Worm (Caenorhabditis elegans) whole organism, L2 larva: ENCODE results near the gene ZC204.13.

Source experiments
- ceh-82 ChIP-seq: fragments of 150-350 bp; optimal IDR thresholded peaks from 2 replicates; lab custom pipeline; 2014; ENCODE audit warnings: missing biosample characterization, missing genetic modification characterization
- lin-39 ChIP-seq: fragments of 150-350 bp; optimal IDR thresholded peaks from 2 replicates; lab custom pipeline; 2014; ENCODE audit warnings: missing biosample characterization, missing genetic modification reagents, missing genetic modification characterization
- nhr-10 ChIP-seq: sonication (generic microtip); optimal IDR thresholded peaks from 2 replicates; lab custom pipeline; 2017; ENCODE audit warnings: missing biosample characterization, missing genetic modification characterization
- nhr-11 ChIP-seq: fragments of 150-350 bp; optimal IDR thresholded peaks from 2 replicates; lab custom pipeline; 2014; ENCODE audit warnings: missing biosample characterization, missing genetic modification characterization

- TF ChIP-seq ceh-82: no peak
- no peak for TF ChIP-seq nhr-11 (tag; lab: Kevin White, UChicago)
- no peak for TF ChIP-seq nhr-10 (tag; lab: Kevin White, UChicago)
- TF ChIP-seq lin-39 (tag; lab: Kevin White, UChicago): no peak
Measured at ce11 chrII:1616382-1616781, 44.4 kb downstream of the ZC204.13 start, which contains the start of gene fbxa-165.
